Worm (Caenorhabditis elegans): ENCODE results near the gene R102.8.

R102.8 gene

ce11 chrIV:10682155-10682749 is 7.8 kb downstream of the R102.8 start, which contains the start of gene fmo-2 (continued):
- TF ChIP-seq ces-1 (GFP tag; optimal IDR thresholded peaks at IDR 0.05) = no peak

- TF ChIP-seq hlh-17 (GFP tag; optimal IDR thresholded peaks at IDR 0.05; ENCODE audit: borderline replicate concordance) = no peak
- no peak for TF ChIP-seq egl-27 (tag; optimal IDR thresholded peaks at IDR 0.05)
- no peak for TF ChIP-seq alr-1 (tag; optimal IDR thresholded peaks at IDR 0.05; ENCODE audit: borderline replicate concordance)
- TF ChIP-seq sptf-1 (tag; optimal IDR thresholded peaks at IDR 0.05) = no peak
- TF ChIP-seq hpl-2 (GFP tag; optimal IDR thresholded peaks at IDR 0.05) = no peak
- no peak for TF ChIP-seq nhr-47 (tag; optimal IDR thresholded peaks at IDR 0.05)
- no peak for TF ChIP-seq ceh-90 (tag; optimal IDR thresholded peaks at IDR 0.05)
- TF ChIP-seq lin-13 (GFP tag; optimal IDR thresholded peaks at IDR 0.05) = no peak
- no peak for TF ChIP-seq mep-1 (tag; optimal IDR thresholded peaks at IDR 0.05)
- no peak for TF ChIP-seq mab-9 (GFP tag; IDR thresholded peaks at IDR 0.05)
- TF ChIP-seq ces-1 (GFP tag; optimal IDR thresholded peaks at IDR 0.05) = no peak
- no peak for TF ChIP-seq skn-1 (tag; optimal IDR thresholded peaks at IDR 0.05)
- no peak for TF ChIP-seq blmp-1 (tag; optimal IDR thresholded peaks at IDR 0.05)
- TF ChIP-seq lir-3 (tag; optimal IDR thresholded peaks at IDR 0.05; ENCODE audit: poor library complexity) = no peak
- no peak for TF ChIP-seq C04F5.9 (tag; optimal IDR thresholded peaks at IDR 0.05)
- no peak for TF ChIP-seq lsy-2 (tag; optimal IDR thresholded peaks at IDR 0.05)
- no peak for TF ChIP-seq F16B12.6 (tag; optimal IDR thresholded peaks at IDR 0.05)
- no peak for TF ChIP-seq rnt-1 (tag; optimal IDR thresholded peaks at IDR 0.05)
- TF ChIP-seq snu-23 (GFP tag; optimal IDR thresholded peaks at IDR 0.05) = no peak
Observed at ce11 chrIV:10680379-10680778, 9.7 kb downstream of the R102.8 start, which contains the start of gene K08C7.4. Gene K08C7.4, minus strand, starts transcription at chrIV:10680479.

- TF ChIP-seq fkh-10 (GFP tag; optimal IDR thresholded peaks at IDR 0.05) (no peak), ces-1 (GFP tag; optimal IDR thresholded peaks at IDR 0.05) (no peak), nhr-237 (tag; optimal IDR thresholded peaks at IDR 0.05) (no peak), elt-2 (tag; optimal IDR thresholded peaks at IDR 0.05) (no peak), nhr-20 (tag; optimal IDR thresholded peaks at IDR 0.05) (no peak), isw-1 (GFP tag; IDR thresholded peaks at IDR 0.05) (no peak), lin-35 (GFP tag; optimal IDR thresholded peaks at IDR 0.05) (no peak), mep-1 (tag; optimal IDR thresholded peaks at IDR 0.05) (no peak), ceh-90 (tag; optimal IDR thresholded peaks at IDR 0.05) (no peak), Y116A8C.19 (tag; optimal IDR thresholded peaks at IDR 0.05; ENCODE audit: borderline replicate concordance) (no peak), unc-86 (tag; optimal IDR thresholded peaks at IDR 0.05) (no peak), vab-15 (tag; optimal IDR thresholded peaks at IDR 0.05) (no peak), lin-15B (tag; optimal IDR thresholded peaks at IDR 0.05) (no peak), dpl-1 (GFP tag; optimal IDR thresholded peaks at IDR 0.05) (no peak), aly-2 (tag; optimal IDR thresholded peaks at IDR 0.05) (no peak), swsn-7 (tag; optimal IDR thresholded peaks at IDR 0.05) (no peak), pax-3 (tag; optimal IDR thresholded peaks at IDR 0.05) (no peak), grh-1 (GFP tag; IDR thresholded peaks at IDR 0.05) (no peak), ceh-8 (GFP tag; optimal IDR thresholded peaks at IDR 0.05) (no peak), nhr-19 (GFP tag; conservative IDR thresholded peaks at IDR 0.05) (no peak)
Observed at ce11 chrIV:10668561-10668960, 21.5 kb downstream of the R102.8 start.

ce11 chrIV:10666523-10666922 is 23.5 kb downstream of the R102.8 start, which contains the start of gene epi-1:
Gene epi-1, plus strand, starts transcription at chrIV:10666823.
- peak; percentile 11 for TF ChIP-seq rnt-1 (tag; optimal IDR thresholded peaks at IDR 0.05)
- no peak for TF ChIP-seq unc-62 (GFP tag; optimal IDR thresholded peaks at IDR 0.05)
- TF ChIP-seq pax-3 (tag; optimal IDR thresholded peaks at IDR 0.05) = no peak
